Fruit fly (Drosophila melanogaster) whole organism, embryonic: ENCODE data around the gene numb.
A peak's percentile ranks its signal among the peaks of the same experiment; 100 is the strongest.

Experiments
- ATbp ChIP-seq: fragments of 200-800 bp; sonication (Bioruptor generic); optimal IDR thresholded peaks from 2 replicates; lab custom pipeline; 2017; ENCODE audit warnings: missing biosample characterization, mild to moderate bottlenecking, missing genetic modification characterization, missing genetic modification reagents
- B-H1 ChIP-seq: fragments of 200-800 bp; sonication (Bioruptor generic); IDR thresholded peaks from 3 replicates; pipeline ENCODE4 v1.3.6; 2022; ENCODE audit warnings: missing biosample characterization, missing genetic modification characterization
- CG10274 ChIP-seq: fragments of 200-800 bp; sonication (Bioruptor generic); optimal IDR thresholded peaks from 3 replicates; lab custom pipeline; 2017; ENCODE audit warnings: missing biosample characterization, mild to moderate bottlenecking, missing genetic modification characterization
- CG11723 ChIP-seq: fragments of 200-800 bp; sonication (Bioruptor generic); optimal IDR thresholded peaks from 2 replicates; lab custom pipeline; 2017; ENCODE audit warnings: missing biosample characterization, mild to moderate bottlenecking, missing genetic modification characterization
- CG12071 ChIP-seq: fragments of 200-800 bp; sonication (Bioruptor generic); optimal IDR thresholded peaks from 3 replicates; lab custom pipeline; 2018; ENCODE audit warnings: missing biosample characterization, mild to moderate bottlenecking, missing genetic modification characterization
- CG13624 ChIP-seq: fragments of 200-800 bp; sonication (Bioruptor generic); optimal IDR thresholded peaks from 2 replicates; lab custom pipeline; 2016; ENCODE audit warnings: missing biosample characterization, missing genetic modification characterization
- CG14710 ChIP-seq: fragments of 200-800 bp; sonication (Bioruptor generic); optimal IDR thresholded peaks from 3 replicates; lab custom pipeline; 2019; ENCODE audit warnings: missing biosample characterization, mild to moderate bottlenecking, missing genetic modification characterization, moderate library complexity
- CG1529 ChIP-seq: fragments of 200-800 bp; sonication (Bioruptor generic); optimal IDR thresholded peaks from 3 replicates; lab custom pipeline; 2018; ENCODE audit warnings: missing biosample characterization, missing genetic modification characterization
- CG1603 ChIP-seq: fragments of 200-800 bp; sonication (Bioruptor generic); optimal IDR thresholded peaks from 2 replicates; lab custom pipeline; 2019; ENCODE audit warnings: missing biosample characterization, mild to moderate bottlenecking, missing genetic modification characterization, moderate library complexity
- CG17568 ChIP-seq: fragments of 200-800 bp; sonication (Bioruptor generic); optimal IDR thresholded peaks from 2 replicates; lab custom pipeline; 2018; ENCODE audit warnings: missing biosample characterization, mild to moderate bottlenecking, missing genetic modification characterization, moderate library complexity
- CG2199 ChIP-seq: fragments of 200-800 bp; sonication (Bioruptor generic); IDR thresholded peaks from 3 replicates; pipeline ENCODE4 v1.3.6; 2022; ENCODE audit warnings: missing biosample characterization, missing genetic modification characterization
- CG2889 ChIP-seq: fragments of 200-800 bp; sonication (Bioruptor generic); IDR thresholded peaks from 3 replicates; pipeline ENCODE4 v1.3.6; 2022; ENCODE audit warnings: missing biosample characterization, missing genetic modification characterization
- CG3065 ChIP-seq: fragments of 200-800 bp; sonication (Bioruptor generic); optimal IDR thresholded peaks from 2 replicates; lab custom pipeline; 2016; ENCODE audit warnings: missing biosample characterization, missing genetic modification characterization
- CG6813 ChIP-seq: fragments of 200-800 bp; sonication (Bioruptor generic); optimal IDR thresholded peaks from 2 replicates; lab custom pipeline; 2017; ENCODE audit warnings: missing biosample characterization, missing genetic modification characterization, mild to moderate bottlenecking, moderate library complexity, missing genetic modification reagents
- CG6854 ChIP-seq: fragments of 200-800 bp; sonication (Bioruptor generic); optimal IDR thresholded peaks from 3 replicates; lab custom pipeline; 2017; ENCODE audit warnings: missing biosample characterization, mild to moderate bottlenecking, missing genetic modification characterization
- CG7745 ChIP-seq: fragments of 200-800 bp; sonication (Bioruptor generic); optimal IDR thresholded peaks from 2 replicates; lab custom pipeline; 2018; ENCODE audit warnings: missing biosample characterization, mild to moderate bottlenecking, missing genetic modification characterization, moderate library complexity
- CG7786 ChIP-seq: fragments of 200-800 bp; sonication (Bioruptor generic); optimal IDR thresholded peaks from 2 replicates; lab custom pipeline; 2016; ENCODE audit warnings: missing biosample characterization, missing genetic modification characterization
- CG8388 ChIP-seq: fragments of 200-800 bp; sonication (Bioruptor generic); optimal IDR thresholded peaks from 2 replicates; lab custom pipeline; 2019; ENCODE audit warnings: missing biosample characterization, mild to moderate bottlenecking, missing genetic modification characterization, moderate library complexity
- CG8765 ChIP-seq: fragments of 200-800 bp; sonication (Bioruptor generic); IDR thresholded peaks from 2 replicates; pipeline ENCODE4 v1.3.6; 2022; ENCODE audit warnings: missing biosample characterization, missing genetic modification characterization
- CG9609 ChIP-seq: fragments of 200-800 bp; sonication (Bioruptor generic); optimal IDR thresholded peaks from 3 replicates; lab custom pipeline; 2016; ENCODE audit warnings: missing biosample characterization, missing genetic modification characterization
- CG9932 ChIP-seq: fragments of 200-800 bp; sonication (Bioruptor generic); IDR thresholded peaks from 2 replicates; pipeline ENCODE4 v1.3.6; 2022; ENCODE audit warnings: missing biosample characterization, missing genetic modification characterization
- CoRest ChIP-seq: fragments of 200-800 bp; sonication (Bioruptor generic); optimal IDR thresholded peaks from 3 replicates; lab custom pipeline; 2018; ENCODE audit warnings: missing biosample characterization, mild to moderate bottlenecking, missing genetic modification characterization, moderate library complexity
- CrebB ChIP-seq: fragments of 200-800 bp; sonication (Bioruptor generic); optimal IDR thresholded peaks from 3 replicates; lab custom pipeline; 2018; ENCODE audit warnings: missing biosample characterization, mild to moderate bottlenecking, missing genetic modification characterization
- D19A ChIP-seq: fragments of 200-800 bp; optimal IDR thresholded peaks from 3 replicates; lab custom pipeline; 2019; ENCODE audit warnings: missing biosample characterization, mild to moderate bottlenecking, missing genetic modification characterization, moderate library complexity
- Eip74EF ChIP-seq, 2 experiments: fragments of 200-800 bp in 1 of 2; fragments of >200 bp in 1 of 2; sonication (Bioruptor generic) in 1 of 2; optimal IDR thresholded peaks; 2 replicates each; lab custom pipeline; 2017 to 2019; ENCODE audit warnings: missing biosample characterization in 2 of 2, missing genetic modification characterization in 2 of 2, mild to moderate bottlenecking in 1 of 2, moderate library complexity in 1 of 2
- Gsc ChIP-seq: fragments of 200-800 bp; sonication (Bioruptor generic); IDR thresholded peaks from 2 replicates; pipeline ENCODE4 v1.3.6; 2022; ENCODE audit warnings: missing biosample characterization, missing genetic modification characterization
- Hey ChIP-seq: fragments of 200-800 bp; sonication (Bioruptor generic); optimal IDR thresholded peaks from 3 replicates; lab custom pipeline; 2018; ENCODE audit warnings: missing biosample characterization, mild to moderate bottlenecking, missing genetic modification characterization
- Hmr ChIP-seq: fragments of 200-800 bp; sonication (Bioruptor generic); optimal IDR thresholded peaks from 3 replicates; lab custom pipeline; 2017; ENCODE audit warnings: mild to moderate bottlenecking, missing biosample characterization, missing genetic modification reagents, missing genetic modification characterization
- Ssrp ChIP-seq: fragments of 200-800 bp; sonication (Bioruptor generic); optimal IDR thresholded peaks from 2 replicates; lab custom pipeline; 2018; ENCODE audit warnings: missing biosample characterization, mild to moderate bottlenecking, missing genetic modification characterization, moderate library complexity
- Taf1 ChIP-seq: fragments of 200-800 bp; sonication (Bioruptor generic); IDR thresholded peaks from 2 replicates; pipeline ENCODE4 v1.3.6; 2022; ENCODE audit warnings: missing biosample characterization, missing genetic modification characterization
- bowl ChIP-seq: fragments of 200-800 bp; sonication (Bioruptor generic); IDR thresholded peaks from 2 replicates; pipeline ENCODE4 v1.3.6; 2022; ENCODE audit warnings: missing biosample characterization, missing genetic modification characterization
- br ChIP-seq: fragments of >200 bp; optimal IDR thresholded peaks from 2 replicates; lab custom pipeline; 2017
- btn ChIP-seq: fragments of 200-800 bp; sonication (Bioruptor generic); optimal IDR thresholded peaks from 2 replicates; lab custom pipeline; 2016; ENCODE audit warnings: missing biosample characterization, missing genetic modification characterization
- cg ChIP-seq: fragments of 200-800 bp; sonication (Bioruptor generic); optimal IDR thresholded peaks from 3 replicates; lab custom pipeline; 2019; ENCODE audit warnings: missing biosample characterization, mild to moderate bottlenecking, missing genetic modification characterization, moderate library complexity
- da ChIP-seq: fragments of 200-800 bp; sonication (Bioruptor generic); optimal IDR thresholded peaks from 2 replicates; lab custom pipeline; 2016; ENCODE audit warnings: missing biosample characterization, missing genetic modification characterization
- dmrt99B ChIP-seq: fragments of 200-800 bp; sonication (Bioruptor generic); optimal IDR thresholded peaks from 2 replicates; lab custom pipeline; 2018; ENCODE audit warnings: missing biosample characterization, mild to moderate bottlenecking, missing genetic modification characterization, moderate library complexity
- dysf ChIP-seq: fragments of 200-800 bp; sonication (Bioruptor generic); IDR thresholded peaks from 3 replicates; pipeline ENCODE4 v1.3.6; 2022; ENCODE audit warnings: missing biosample characterization, missing genetic modification characterization
- eve ChIP-seq, 2 experiments: fragments of >200 bp; optimal IDR thresholded peaks; 2 replicates each; lab custom pipeline; 2017; ENCODE audit warnings: missing biosample characterization in 2 of 2, missing genetic modification characterization in 2 of 2
- ewg ChIP-seq: fragments of 200-800 bp; sonication (Bioruptor generic); optimal IDR thresholded peaks from 3 replicates; lab custom pipeline; 2017; ENCODE audit warnings: mild to moderate bottlenecking, missing biosample characterization, missing genetic modification reagents, missing genetic modification characterization
- fd3F ChIP-seq: fragments of 200-800 bp; sonication (Bioruptor generic); optimal IDR thresholded peaks from 2 replicates; lab custom pipeline; 2018; ENCODE audit warnings: missing biosample characterization, mild to moderate bottlenecking, missing genetic modification characterization, moderate library complexity
- ftz-f1 ChIP-seq: fragments of 200-800 bp; sonication (Bioruptor generic); optimal IDR thresholded peaks from 2 replicates; lab custom pipeline; 2016; ENCODE audit warnings: missing biosample characterization, missing genetic modification characterization
- grn ChIP-seq: fragments of 200-800 bp; sonication (Bioruptor generic); optimal IDR thresholded peaks from 3 replicates; lab custom pipeline; 2017; ENCODE audit warnings: missing biosample characterization, missing genetic modification characterization
- kay ChIP-seq: fragments of 200-800 bp; sonication (Bioruptor generic); optimal IDR thresholded peaks from 2 replicates; lab custom pipeline; 2016; ENCODE audit warnings: missing biosample characterization, missing genetic modification characterization
- mam ChIP-seq: fragments of 200-800 bp; sonication (Bioruptor generic); optimal IDR thresholded peaks from 3 replicates; lab custom pipeline; 2016; ENCODE audit warnings: missing biosample characterization, missing genetic modification characterization
- oc ChIP-seq: fragments of 200-800 bp; sonication (Bioruptor generic); optimal IDR thresholded peaks from 2 replicates; lab custom pipeline; 2018; ENCODE audit warnings: missing biosample characterization, mild to moderate bottlenecking, missing genetic modification characterization, moderate library complexity
- sd ChIP-seq: fragments of 200-800 bp; sonication (Bioruptor generic); optimal IDR thresholded peaks from 3 replicates; lab custom pipeline; 2018; ENCODE audit warnings: missing biosample characterization, mild to moderate bottlenecking, missing genetic modification characterization, moderate library complexity
- shn ChIP-seq: fragments of 200-800 bp; sonication (Bioruptor generic); optimal IDR thresholded peaks from 3 replicates; lab custom pipeline; 2016; ENCODE audit warnings: missing biosample characterization, missing genetic modification characterization
- slbo ChIP-seq: fragments of 200-800 bp; sonication (Bioruptor generic); IDR thresholded peaks from 2 replicates; pipeline ENCODE4 v1.3.6; 2022; ENCODE audit warnings: missing biosample characterization, missing genetic modification characterization
- tgo ChIP-seq: fragments of 200-800 bp; sonication (Bioruptor generic); IDR thresholded peaks from 3 replicates; pipeline ENCODE4 v1.3.6; 2022; ENCODE audit warnings: missing biosample characterization, missing genetic modification characterization
- zen ChIP-seq: fragments of 200-800 bp; sonication (Bioruptor generic); optimal IDR thresholded peaks from 3 replicates; lab custom pipeline; 2018; ENCODE audit warnings: missing biosample characterization, mild to moderate bottlenecking, missing genetic modification characterization, moderate library complexity

Gene numb

dm6 chr2L:9502786-9503443, 65.6 kb downstream of the numb start (continued):
- TF ChIP-seq CrebB (tag; lab: Kevin White, UChicago) (peak; percentile 17), eve (GFP tag; optimal IDR thresholded peaks at IDR 0.05; lab: Kevin White, UChicago) (peak in 1 of 2 experiments; percentile 36), ewg (GFP tag; lab: Kevin White, UChicago) (peak; percentile 49), CG10274 (peak; percentile 26), CG1603 (tag; lab: Kevin White, UChicago) (no peak), fd3F (peak; percentile 66), CG1529 (GFP tag; lab: Kevin White, UChicago) (peak; percentile 66), dysf (GFP tag; lab: Robert Waterston, UW) (peak; percentile 89; the same call in 2 of the 3 replicates), CG17568 (GFP tag; lab: Kevin White, UChicago) (peak; percentile 67), CG8388 (peak; percentile 80), CG12071 (GFP tag; lab: Kevin White, UChicago) (no peak), shn (GFP tag; lab: Kevin White, UChicago) (no peak), CG11723 (GFP tag; lab: Kevin White, UChicago) (peak; percentile 54), CG6813 (GFP tag; lab: Kevin White, UChicago) (no peak), oc (tag; lab: Kevin White, UChicago) (peak; percentile 85), br (lab: Kevin White, UChicago) (no peak), kay (GFP tag; lab: Kevin White, UChicago) (peak; percentile 29), CG2199 (GFP tag; lab: Robert Waterston, UW) (no peak), CG9609 (GFP tag; lab: Kevin White, UChicago) (no peak), CG7786 (no peak), CG8765 (GFP tag; lab: Robert Waterston, UW) (no peak), mam (peak; percentile 19), D19A (peak; percentile 64), CG9932 (peak; percentile 56), ftz-f1 (GFP tag; lab: Kevin White, UChicago) (peak; percentile 86), CG3065 (no peak), CG6854 (GFP tag; lab: Kevin White, UChicago) (peak; percentile 5), sd (peak; percentile 80), CoRest (peak; percentile 80), CG13624 (GFP tag; lab: Kevin White, UChicago) (no peak), Ssrp (tag; lab: Kevin White, UChicago) (peak; percentile 58), Hmr (GFP tag; lab: Kevin White, UChicago) (peak; percentile 79), da (GFP tag; lab: Kevin White, UChicago) (no peak), slbo (GFP tag; lab: Robert Waterston, UW) (peak; percentile 83), CG14710 (tag; lab: Kevin White, UChicago) (no peak), CG2889 (peak; percentile 78; the same call in 2 of the 3 replicates), bowl (GFP tag; lab: Robert Waterston, UW) (peak; percentile 68; the same call in 1 of the 2 replicates), ATbp (GFP tag; lab: Kevin White, UChicago) (peak; percentile 75), grn (GFP tag; lab: Kevin White, UChicago) (no peak), CG7745 (tag; lab: Kevin White, UChicago) (no peak), Taf1 (GFP tag; lab: Robert Waterston, UW) (no peak), B-H1 (GFP tag; lab: Robert Waterston, UW) (peak; percentile 71; the same call in 2 of the 3 replicates), Gsc (no peak), zen (tag; lab: Kevin White, UChicago) (no peak), cg (GFP tag; lab: Kevin White, UChicago) (no peak), btn (GFP tag; lab: Kevin White, UChicago) (no peak), dmrt99B (peak; percentile 76), Hey (tag; lab: Kevin White, UChicago) (no peak), tgo (GFP tag; lab: Robert Waterston, UW) (peak; percentile 86), Eip74EF (GFP tag; optimal IDR thresholded peaks at IDR 0.05; lab: Kevin White, UChicago) (peak in 1 of 2 experiments; percentile 44)
